Fruit fly (Drosophila melanogaster): ENCODE data around the gene Polr2J.

Gene Polr2J

dm6 chr2L:17382318-17382717 lies 27.9 kb downstream of the Polr2J start (continued):
- TF ChIP-seq CG1602 (GFP tag; optimal IDR thresholded peaks at IDR 0.05) (peak; percentile 41), CG10654 (GFP tag; optimal IDR thresholded peaks at IDR 0.05) (peak; percentile 61), dati (GFP tag; IDR thresholded peaks at IDR 0.05) (no peak), pros (GFP tag; optimal IDR thresholded peaks at IDR 0.05) (peak; percentile 53), CG12391 (tag; optimal IDR thresholded peaks at IDR 0.05) (peak; percentile 85), CG10431 (GFP tag; optimal IDR thresholded peaks at IDR 0.05) (peak; percentile 50), zfh1 (GFP tag; IDR thresholded peaks at IDR 0.05) (peak; percentile 56; the same call in 1 of the 3 replicates), jumu (GFP tag; optimal IDR thresholded peaks at IDR 0.05) (peak; percentile 1), CG14667 (GFP tag; IDR thresholded peaks at IDR 0.05) (0 out of 2 replicates have a peak, but pooled peaks have one; percentile 4), Scr (GFP tag; IDR thresholded peaks at IDR 0.05; ENCODE audit: partially characterized antibody) (no peak), Deaf1 (tag; optimal IDR thresholded peaks at IDR 0.05) (peak; percentile 29), Hr51 (GFP tag; optimal IDR thresholded peaks at IDR 0.05) (peak in 1 of 2 experiments; percentile 70), hkb (optimal IDR thresholded peaks at IDR 0.05) (no peak), hkb (GFP tag; IDR thresholded peaks at IDR 0.05) (peak; percentile 56), CG13424 (tag; optimal IDR thresholded peaks at IDR 0.05) (peak; percentile 89), CG1603 (tag; optimal IDR thresholded peaks at IDR 0.05) (peak; percentile 57), maf-S (GFP tag; optimal IDR thresholded peaks at IDR 0.05) (no peak), C15 (GFP tag; IDR thresholded peaks at IDR 0.05) (no peak), Stat92E (GFP tag; optimal IDR thresholded peaks at IDR 0.05) (peak in 1 of 3 experiments; percentile 73), CG18262 (tag; optimal IDR thresholded peaks at IDR 0.05) (peak; percentile 91), CG17912 (GFP tag; optimal IDR thresholded peaks at IDR 0.05) (peak; percentile 12), CG6813 (GFP tag; optimal IDR thresholded peaks at IDR 0.05) (peak; percentile 83), Pdp1 (GFP tag; optimal IDR thresholded peaks at IDR 0.05) (peak; percentile 9 to 54), B-H2 (GFP tag; optimal IDR thresholded peaks at IDR 0.05) (peak; percentile 69), Mes4 (GFP tag; optimal IDR thresholded peaks at IDR 0.05) (peak; percentile 47), CG31441 (GFP tag; IDR thresholded peaks at IDR 0.05) (peak; percentile 84), fu2 (GFP tag; optimal IDR thresholded peaks at IDR 0.05) (peak; percentile 8), Atf3 (GFP tag; optimal IDR thresholded peaks at IDR 0.05) (peak; percentile 4), gt (GFP tag; IDR thresholded peaks at IDR 0.05) (0 out of 2 replicates have a peak, but pooled peaks have one; percentile 6), NfI (GFP tag; optimal IDR thresholded peaks at IDR 0.05) (peak; percentile 70), dmrt99B (tag; optimal IDR thresholded peaks at IDR 0.05) (peak; percentile 84), CG6765 (GFP tag; optimal IDR thresholded peaks at IDR 0.05) (peak; percentile 34), CG10267 (tag; optimal IDR thresholded peaks at IDR 0.05) (peak; percentile 66), CoRest (tag; optimal IDR thresholded peaks at IDR 0.05) (peak; percentile 82), al (GFP tag; IDR thresholded peaks at IDR 0.05) (peak; percentile 22; the same call in 1 of the 2 replicates), Awh (GFP tag; IDR thresholded peaks at IDR 0.05) (no peak), CG10147 (GFP tag; optimal IDR thresholded peaks at IDR 0.05) (peak; percentile 66), CG6683 (GFP tag; optimal IDR thresholded peaks at IDR 0.05) (peak; percentile 47), row (GFP tag; IDR thresholded peaks at IDR 0.05) (peak; percentile 85), Hr3 (GFP tag; optimal IDR thresholded peaks at IDR 0.05) (peak; percentile 73), ken (GFP tag; IDR thresholded peaks at IDR 0.05) (0 out of 3 replicates have a peak, but pooled peaks have one; percentile 38), CHES-1-like (GFP tag; optimal IDR thresholded peaks at IDR 0.05) (peak; percentile 47), peb (GFP tag; IDR thresholded peaks at IDR 0.05) (peak; percentile 45; the same call in 1 of the 2 replicates), Camta (GFP tag; optimal IDR thresholded peaks at IDR 0.05) (no peak), Dek (tag; optimal IDR thresholded peaks at IDR 0.05) (peak; percentile 59), bcd (GFP tag; optimal IDR thresholded peaks at IDR 0.05) (peak; percentile 54), Dref (GFP tag; IDR thresholded peaks at IDR 0.05) (no peak), klu (GFP tag; IDR thresholded peaks at IDR 0.05) (no peak), hb (GFP tag; IDR thresholded peaks at IDR 0.05; ENCODE audit: partially characterized antibody) (no peak), CG9876 (GFP tag; optimal IDR thresholded peaks at IDR 0.05) (no peak)
